Fruit fly (Drosophila melanogaster) whole organism, adult: ENCODE data around the gene CG12123.
A peak's percentile ranks its signal among the peaks of the same experiment; 100 is the strongest.

ENCODE experiments used
- CG14711 ChIP-seq: fragments of 200-800 bp; sonication (Bioruptor generic); optimal IDR thresholded peaks from 2 replicates; lab custom pipeline; 2018; ENCODE audit warnings: missing biosample characterization, mild to moderate bottlenecking, missing genetic modification characterization, moderate library complexity
- kay ChIP-seq: fragments of 200-800 bp; sonication (Bioruptor generic); peaks from one replicate; lab custom pipeline; 2016; ENCODE audit warnings: missing biosample characterization, missing genetic modification characterization, borderline replicate concordance

- TF ChIP-seq kay (GFP tag; lab: Kevin White, UChicago) (peak; percentile 34), CG14711 (tag; lab: Kevin White, UChicago) (no peak)
Measured at dm6 chrX:8460232-8460631, 18.1 kb upstream of the CG12123 start.
